Worm (Caenorhabditis elegans) whole organism, L3 larva: ENCODE data around the gene col-138.

Experiments
- ceh-9 ChIP-seq: sonication (generic microtip); optimal IDR thresholded peaks from 2 replicates; lab custom pipeline; 2018; ENCODE audit warnings: missing biosample characterization, missing genetic modification characterization
- elt-3 ChIP-seq, 3 experiments: fragments of 150-350 bp in 1 of 3; sonication (generic microtip) in 2 of 3; optimal IDR thresholded peaks; 2 replicates in 2 of 3; 4 replicates in 1 of 3; lab custom pipeline; 2014 to 2017; ENCODE audit warnings: missing biosample characterization in 3 of 3, missing genetic modification characterization in 3 of 3
- fkh-10 ChIP-seq: sonication (generic microtip); optimal IDR thresholded peaks from 2 replicates; lab custom pipeline; 2017; ENCODE audit warnings: missing biosample characterization, missing genetic modification reagents, missing genetic modification characterization
- fkh-2 ChIP-seq: fragments of 150-350 bp; optimal IDR thresholded peaks from 2 replicates; lab custom pipeline; 2014; ENCODE audit warnings: missing biosample characterization, missing genetic modification reagents, missing genetic modification characterization
- lin-15B ChIP-seq: fragments of 150-350 bp; optimal IDR thresholded peaks from 2 replicates; lab custom pipeline; 2014; ENCODE audit warnings: missing biosample characterization, missing genetic modification characterization
- nhr-23 ChIP-seq: fragments of 150-350 bp; optimal IDR thresholded peaks from 2 replicates; lab custom pipeline; 2014; ENCODE audit warnings: missing biosample characterization, missing genetic modification reagents, missing genetic modification characterization
- nhr-237 ChIP-seq: fragments of 150-350 bp; optimal IDR thresholded peaks from 2 replicates; lab custom pipeline; 2014; ENCODE audit warnings: missing biosample characterization, missing genetic modification characterization
- tbx-2 ChIP-seq: sonication (generic microtip); optimal IDR thresholded peaks from 2 replicates; lab custom pipeline; 2016; ENCODE audit warnings: mild to moderate bottlenecking, missing genetic modification characterization, missing compliant biosample characterization

DNA sequence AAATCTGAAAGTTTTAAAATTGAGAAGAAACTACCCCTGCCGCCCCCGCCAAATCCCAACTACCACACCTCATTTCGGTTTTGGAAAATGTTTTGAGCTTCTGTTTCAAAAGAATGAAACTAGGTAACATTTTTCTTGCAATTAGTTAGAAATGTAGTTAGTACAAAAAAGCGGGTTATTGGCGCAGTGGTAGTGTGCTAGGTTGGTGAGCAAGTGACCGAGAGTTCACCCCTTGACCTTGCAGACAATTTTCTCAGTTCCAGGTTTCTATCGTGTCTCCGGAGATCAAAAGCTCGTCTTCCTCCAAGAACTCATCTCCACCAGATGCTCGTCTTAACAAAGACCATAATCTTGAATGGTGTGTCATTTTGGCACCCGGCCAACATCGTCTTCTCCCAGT lies 5.7 kb upstream of the col-138 start:
- TF ChIP-seq nhr-237 (tag; lab: Kevin White, UChicago) = no peak
- TF ChIP-seq elt-3 (tag; optimal IDR thresholded peaks at IDR 0.05; lab: Kevin White, UChicago) = no peak
- TF ChIP-seq nhr-23 (tag; lab: Kevin White, UChicago) = no peak
- TF ChIP-seq fkh-2 (tag; lab: Kevin White, UChicago) = no peak
- TF ChIP-seq tbx-2 (tag; lab: Kevin White, UChicago) = no peak
- no peak for TF ChIP-seq lin-15B (tag; lab: Kevin White, UChicago)
- no peak for TF ChIP-seq ceh-9 (tag; lab: Kevin White, UChicago)
- no peak for TF ChIP-seq fkh-10 (GFP tag; lab: Kevin White, UChicago)
